Fruit fly (Drosophila melanogaster) whole organism, wandering third instar larva: ENCODE measurements around the gene CG5783.

Source experiments
- Abd-B ChIP-seq: fragments of >200 bp; optimal IDR thresholded peaks from 2 replicates; lab custom pipeline; 2017; ENCODE audit warnings: missing biosample characterization, missing genetic modification characterization
- CG32264 ChIP-seq: fragments of 200-800 bp; sonication (Bioruptor generic); optimal IDR thresholded peaks from 2 replicates; lab custom pipeline; 2016; ENCODE audit warnings: missing biosample characterization, missing genetic modification characterization
- Dfd ChIP-seq: fragments of >200 bp; optimal IDR thresholded peaks from 2 replicates; lab custom pipeline; 2017; ENCODE audit warnings: missing biosample characterization, missing genetic modification characterization
- Hr78 ChIP-seq: fragments of >200 bp; optimal IDR thresholded peaks from 2 replicates; lab custom pipeline; 2017; ENCODE audit warnings: missing biosample characterization, missing genetic modification characterization
- Mio ChIP-seq: sonication (Bioruptor generic); optimal IDR thresholded peaks from 2 replicates; lab custom pipeline; 2016; ENCODE audit warnings: missing biosample characterization, missing genetic modification characterization
- N ChIP-seq: fragments of >200 bp; optimal IDR thresholded peaks from 2 replicates; lab custom pipeline; 2018; ENCODE audit warnings: missing biosample characterization, missing external identifiers, missing genetic modification characterization
- OdsH ChIP-seq: fragments of 200-800 bp; sonication (Bioruptor generic); optimal IDR thresholded peaks from 2 replicates; lab custom pipeline; 2016; ENCODE audit warnings: missing biosample characterization, mild to moderate bottlenecking, missing genetic modification characterization
- foxo ChIP-seq, 2 experiments: fragments of 200-800 bp; sonication (Bioruptor generic); optimal IDR thresholded peaks; 2 replicates in 1 of 2; 3 replicates in 1 of 2; lab custom pipeline; 2016 to 2017; ENCODE audit warnings: missing biosample characterization in 2 of 2, missing genetic modification characterization in 2 of 2
- fru ChIP-seq: fragments of 200-800 bp; sonication (Bioruptor generic); optimal IDR thresholded peaks from 3 replicates; lab custom pipeline; 2016; ENCODE audit warnings: missing biosample characterization, mild to moderate bottlenecking, missing genetic modification characterization
- pan ChIP-seq: fragments of >200 bp; optimal IDR thresholded peaks from 2 replicates; lab custom pipeline; 2017
- psq ChIP-seq: fragments of 200-800 bp; sonication (Bioruptor generic); optimal IDR thresholded peaks from 3 replicates; lab custom pipeline; 2017; ENCODE audit warnings: missing biosample characterization, mild to moderate bottlenecking, missing genetic modification characterization, moderate library complexity
- usp ChIP-seq: fragments of >200 bp; optimal IDR thresholded peaks from 2 replicates; lab custom pipeline; 2017; ENCODE audit warnings: missing biosample characterization, missing genetic modification characterization

- no peak for TF ChIP-seq usp (GFP tag; lab: Kevin White, UChicago)
- no peak for TF ChIP-seq pan (lab: Kevin White, UChicago)
- TF ChIP-seq Mio: no peak
- no peak for TF ChIP-seq Hr78 (GFP tag; lab: Kevin White, UChicago)
- no peak for TF ChIP-seq Abd-B
- TF ChIP-seq OdsH (GFP tag; lab: Kevin White, UChicago): no peak
- no peak for TF ChIP-seq fru
- no peak for TF ChIP-seq Dfd (GFP tag; lab: Kevin White, UChicago)
- TF ChIP-seq psq (GFP tag; lab: Kevin White, UChicago): no peak
- TF ChIP-seq CG32264 (GFP tag; lab: Kevin White, UChicago): no peak
- TF ChIP-seq foxo (GFP tag; optimal IDR thresholded peaks at IDR 0.05; lab: Kevin White, UChicago): no peak
- no peak for TF ChIP-seq N (GFP tag; lab: Kevin White, UChicago)
Measured at dm6 chr2L:18155877-18156276, at the start of gene CG5783.
